Worm (Caenorhabditis elegans) whole organism, L4 larva: ENCODE data around the gene kvs-2.

Experiments used
- F44E2.7 ChIP-seq: fragments of 200-800 bp; sonication (Bioruptor generic); IDR thresholded peaks from 2 replicates; pipeline ENCODE4 v2.1.2; 2022; ENCODE audit warnings: missing genetic modification characterization, missing compliant biosample characterization
- T20F7.1 ChIP-seq: fragments of 200-800 bp; sonication (Bioruptor generic); optimal IDR thresholded peaks from 2 replicates; lab custom pipeline; 2018; ENCODE audit warnings: mild to moderate bottlenecking, missing genetic modification characterization, missing compliant biosample characterization
- Y75B8A.6 ChIP-seq: fragments of 200-800 bp; sonication (Bioruptor generic); IDR thresholded peaks from 2 replicates; pipeline ENCODE4 v1.3.6; 2022; ENCODE audit warnings: missing genetic modification reagents, missing genetic modification characterization, missing compliant biosample characterization
- arid-1 ChIP-seq: fragments of 200-800 bp; sonication (Bioruptor generic); conservative IDR thresholded peaks from 2 replicates; pipeline ENCODE4 v1.3.6; 2022; ENCODE audit warnings: missing genetic modification reagents, missing genetic modification characterization, missing compliant biosample characterization
- ceh-20 ChIP-seq: fragments of 200-800 bp; sonication (Bioruptor generic); IDR thresholded peaks from 2 replicates; pipeline ENCODE4 v1.3.6; 2022; ENCODE audit warnings: missing genetic modification reagents, missing genetic modification characterization, missing compliant biosample characterization
- ceh-32 ChIP-seq: sonication (generic microtip); optimal IDR thresholded peaks from 2 replicates; lab custom pipeline; 2016; ENCODE audit warnings: mild to moderate bottlenecking, missing genetic modification characterization, missing compliant biosample characterization; ENCODE audit not compliant: poor library complexity
- ces-1 ChIP-seq: fragments of 150-350 bp; sonication (generic microtip); optimal IDR thresholded peaks from 4 replicates; lab custom pipeline; 2014; ENCODE audit warnings: missing biosample characterization, missing genetic modification reagents, missing genetic modification characterization
- cey-2 ChIP-seq: sonication (generic microtip); optimal IDR thresholded peaks from 3 replicates; lab custom pipeline; 2017; ENCODE audit warnings: missing genetic modification characterization, mild to moderate bottlenecking, missing compliant biosample characterization, antibody characterized with exemption, borderline replicate concordance; ENCODE audit not compliant: insufficient read depth
- daf-16 ChIP-seq, 3 experiments: sonication (generic microtip); optimal IDR thresholded peaks; 2 replicates each; lab custom pipeline; 2016 to 2017; ENCODE audit warnings: missing genetic modification characterization in 3 of 3, missing genetic modification reagents in 3 of 3, mild to moderate bottlenecking in 2 of 3, missing compliant biosample characterization in 2 of 3, missing biosample characterization in 1 of 3, moderate library complexity in 1 of 3
- daf-19 ChIP-seq: fragments of 200-800 bp; sonication (Bioruptor generic); conservative IDR thresholded peaks from 2 replicates; pipeline ENCODE4 v1.3.6; 2022; ENCODE audit warnings: missing genetic modification characterization, missing compliant biosample characterization
- dmd-6 ChIP-seq: fragments of 200-800 bp; sonication (Bioruptor generic); IDR thresholded peaks from 2 replicates; pipeline ENCODE4 v1.3.6; 2022; ENCODE audit warnings: missing genetic modification reagents, missing genetic modification characterization, missing compliant biosample characterization
- dve-1 ChIP-seq: sonication (generic microtip); optimal IDR thresholded peaks from 2 replicates; lab custom pipeline; 2017; ENCODE audit warnings: antibody characterized with exemption, mild to moderate bottlenecking, missing genetic modification characterization, missing compliant biosample characterization; ENCODE audit not compliant: insufficient read depth
- fkh-10 ChIP-seq: fragments of 150-350 bp; optimal IDR thresholded peaks from 2 replicates; lab custom pipeline; 2014; ENCODE audit warnings: missing biosample characterization, missing genetic modification reagents, missing genetic modification characterization
- hif-1 ChIP-seq, 2 experiments: sonication (generic microtip); optimal IDR thresholded peaks; 2 replicates each; lab custom pipeline; 2016 to 2017; ENCODE audit warnings: missing compliant biosample characterization in 2 of 2, missing genetic modification characterization in 2 of 2, missing genetic modification reagents in 2 of 2, missing genotype in 2 of 2, mild to moderate bottlenecking in 1 of 2
- hlh-11 ChIP-seq: fragments of 200-800 bp; sonication (Bioruptor generic); optimal IDR thresholded peaks from 2 replicates; lab custom pipeline; 2018; ENCODE audit warnings: mild to moderate bottlenecking, missing genetic modification characterization, missing compliant biosample characterization
- hlh-30 ChIP-seq: sonication (generic microtip); optimal IDR thresholded peaks from 2 replicates; lab custom pipeline; 2017; ENCODE audit warnings: antibody characterized with exemption, mild to moderate bottlenecking, missing genetic modification characterization, missing compliant biosample characterization; ENCODE audit not compliant: insufficient read depth
- hmg-1.1 ChIP-seq: fragments of 200-800 bp; sonication (Bioruptor generic); IDR thresholded peaks from 2 replicates; pipeline ENCODE4 v1.3.6; 2022; ENCODE audit warnings: missing genetic modification reagents, missing genetic modification characterization, missing compliant biosample characterization
- lin-1 ChIP-seq: fragments of 200-800 bp; sonication (Bioruptor generic); IDR thresholded peaks from 2 replicates; pipeline ENCODE4 v1.3.6; 2022; ENCODE audit warnings: missing genetic modification reagents, missing genetic modification characterization, missing compliant biosample characterization
- lsy-2 ChIP-seq, 2 experiments: fragments of 150-350 bp in 1 of 2; sonication (generic microtip) in 1 of 2; optimal IDR thresholded peaks; 2 replicates each; lab custom pipeline; 2014 to 2017; ENCODE audit warnings: missing biosample characterization in 2 of 2, missing genetic modification characterization in 2 of 2
- madf-9 ChIP-seq: fragments of 200-800 bp; sonication (Bioruptor generic); conservative IDR thresholded peaks from 2 replicates; pipeline ENCODE4 v1.3.6; 2022; ENCODE audit warnings: missing genetic modification reagents, missing genetic modification characterization, missing compliant biosample characterization
- mdl-1 ChIP-seq, 2 experiments: fragments of 150-350 bp in 1 of 2; sonication (generic microtip) in 1 of 2; optimal IDR thresholded peaks; 2 replicates each; lab custom pipeline; 2014 to 2017; ENCODE audit warnings: missing biosample characterization in 2 of 2, missing genetic modification characterization in 2 of 2
- mdt-29 ChIP-seq: fragments of 200-800 bp; sonication (Bioruptor generic); IDR thresholded peaks from 2 replicates; pipeline ENCODE4 v1.3.6; 2022; ENCODE audit warnings: missing genetic modification reagents, missing genetic modification characterization, missing compliant biosample characterization
- mep-1 ChIP-seq: fragments of 150-350 bp; sonication (generic microtip); optimal IDR thresholded peaks from 3 replicates; lab custom pipeline; 2014; ENCODE audit warnings: missing biosample characterization, missing genetic modification characterization
- nhr-102 ChIP-seq: sonication (generic microtip); optimal IDR thresholded peaks from 2 replicates; lab custom pipeline; 2016; ENCODE audit warnings: mild to moderate bottlenecking, missing genetic modification characterization, moderate library complexity, missing compliant biosample characterization
- nhr-28 ChIP-seq: fragments of 150-350 bp; optimal IDR thresholded peaks from 2 replicates; lab custom pipeline; 2014; ENCODE audit warnings: missing biosample characterization, missing genetic modification characterization
- nhr-48 ChIP-seq: sonication (generic microtip); optimal IDR thresholded peaks from 2 replicates; lab custom pipeline; 2016; ENCODE audit warnings: mild to moderate bottlenecking, missing genetic modification characterization, missing compliant biosample characterization
- nhr-6 ChIP-seq: fragments of 150-350 bp; optimal IDR thresholded peaks from 2 replicates; lab custom pipeline; 2014; ENCODE audit warnings: missing biosample characterization, missing genetic modification characterization
- nhr-77 ChIP-seq: fragments of 150-350 bp; optimal IDR thresholded peaks from 2 replicates; lab custom pipeline; 2014; ENCODE audit warnings: missing biosample characterization, missing genetic modification characterization
- pha-4 ChIP-seq, 2 experiments: fragments of 150-350 bp in 1 of 2; fragments of 200-800 bp in 1 of 2; sonication (Bioruptor generic) in 1 of 2; IDR thresholded peaks in 1 of 2; optimal IDR thresholded peaks in 1 of 2; 2 replicates each; pipeline versions ENCODE4 v1.3.6 to Lab custom; 2014 to 2022; ENCODE audit warnings: missing genetic modification characterization in 2 of 2, missing genetic modification reagents in 2 of 2, missing biosample characterization in 1 of 2, missing compliant biosample characterization in 1 of 2
- php-3 ChIP-seq: fragments of 200-800 bp; sonication (Bioruptor generic); IDR thresholded peaks from 2 replicates; pipeline ENCODE4 v1.3.6; 2022; ENCODE audit warnings: missing genetic modification reagents, missing genetic modification characterization, missing compliant biosample characterization
- pqm-1 ChIP-seq: sonication (generic microtip); optimal IDR thresholded peaks from 2 replicates; lab custom pipeline; 2017; ENCODE audit warnings: missing biosample characterization, missing genetic modification characterization
- set-16 ChIP-seq: fragments of 200-800 bp; sonication (Bioruptor generic); IDR thresholded peaks from 2 replicates; pipeline ENCODE4 v1.3.6; 2022; ENCODE audit warnings: missing genetic modification reagents, missing genetic modification characterization, missing compliant biosample characterization
- skn-1 ChIP-seq: fragments of 150-350 bp; optimal IDR thresholded peaks from 2 replicates; lab custom pipeline; 2014; ENCODE audit warnings: missing biosample characterization, missing genetic modification characterization
- tra-1 ChIP-seq: fragments of 200-800 bp; sonication (Bioruptor generic); IDR thresholded peaks from 2 replicates; pipeline ENCODE4 v1.3.6; 2022; ENCODE audit warnings: missing genetic modification reagents, missing genetic modification characterization, missing compliant biosample characterization
- unc-62 ChIP-seq, 3 experiments: fragments of 150-350 bp in 1 of 3; sonication (generic microtip); optimal IDR thresholded peaks in 2 of 3; peaks in 1 of 3; 1 replicate in 1 of 3; 2 replicates in 2 of 3; lab custom pipeline; 2014 to 2017; ENCODE audit warnings: missing biosample characterization in 3 of 3, missing genetic modification characterization in 3 of 3, missing genetic modification reagents in 3 of 3, missing genotype in 1 of 3
- zfp-2 ChIP-seq: sonication (generic microtip); optimal IDR thresholded peaks from 2 replicates; lab custom pipeline; 2016; ENCODE audit warnings: mild to moderate bottlenecking, missing genetic modification characterization, missing compliant biosample characterization

Gene kvs-2

DNA sequence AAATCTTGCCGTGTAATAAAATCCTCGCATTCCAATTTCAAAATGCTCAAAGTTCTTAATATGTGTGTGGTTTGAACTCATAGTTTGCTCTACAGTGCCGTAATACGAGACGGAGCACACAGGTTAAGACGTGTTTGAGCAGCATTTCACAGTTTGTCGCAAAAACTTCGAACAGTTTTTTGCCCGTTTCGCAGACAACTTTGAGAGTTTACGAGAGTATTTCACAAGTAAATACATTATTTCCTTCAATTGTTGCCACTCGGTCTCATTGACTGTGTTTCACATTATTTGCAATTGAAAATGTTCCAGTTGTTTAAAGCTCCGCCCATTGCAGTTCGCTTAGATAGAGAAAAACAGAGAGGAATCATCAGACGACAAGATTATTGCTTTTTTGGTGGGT is 51.8 kb downstream of the kvs-2 start, which contains the start of gene F29F11.20:
Gene F29F11.20, plus strand, starts transcription at position 301 of the 400 bp plus-strand sequence.
- TF ChIP-seq F44E2.7 (GFP tag; lab: Robert Waterston, UW) (no peak), ceh-32 (no peak), ces-1 (GFP tag; lab: Kevin White, UChicago) (no peak), nhr-6 (no peak), Y75B8A.6 (no peak), fkh-10 (GFP tag; lab: Kevin White, UChicago) (no peak), daf-19 (GFP tag; lab: Robert Waterston, UW) (no peak), madf-9 (GFP tag; lab: Robert Waterston, UW) (no peak)

DNA sequence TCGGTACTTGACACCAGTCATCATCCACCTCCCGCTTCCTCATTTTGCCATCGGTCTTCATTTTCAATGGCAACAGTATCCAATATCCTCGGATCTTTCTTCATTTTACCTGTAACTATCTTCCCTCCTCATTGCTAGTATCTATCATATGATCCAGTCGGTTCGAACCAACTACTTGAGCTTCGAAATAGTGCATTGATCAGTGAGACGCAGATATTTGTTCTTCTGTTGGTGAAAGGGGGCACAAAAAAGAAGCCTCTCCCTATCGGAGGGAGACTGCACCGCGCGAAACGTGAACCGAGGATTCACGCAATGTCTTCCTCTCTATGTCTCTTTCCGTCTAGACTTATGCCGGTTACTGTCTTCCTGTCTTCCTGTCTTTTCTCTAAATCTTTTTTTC is 55.5 kb downstream of the kvs-2 start:
- peak in 1 of 2 experiments; percentile 7 for TF ChIP-seq unc-62 (GFP tag; optimal IDR thresholded peaks at IDR 0.05 in 1 of 2; lab: Kevin White, UChicago)
- TF ChIP-seq unc-62 (tag; optimal IDR thresholded peaks at IDR 0.05; lab: Kevin White, UChicago), result no peak
- no peak for TF ChIP-seq nhr-48

DNA sequence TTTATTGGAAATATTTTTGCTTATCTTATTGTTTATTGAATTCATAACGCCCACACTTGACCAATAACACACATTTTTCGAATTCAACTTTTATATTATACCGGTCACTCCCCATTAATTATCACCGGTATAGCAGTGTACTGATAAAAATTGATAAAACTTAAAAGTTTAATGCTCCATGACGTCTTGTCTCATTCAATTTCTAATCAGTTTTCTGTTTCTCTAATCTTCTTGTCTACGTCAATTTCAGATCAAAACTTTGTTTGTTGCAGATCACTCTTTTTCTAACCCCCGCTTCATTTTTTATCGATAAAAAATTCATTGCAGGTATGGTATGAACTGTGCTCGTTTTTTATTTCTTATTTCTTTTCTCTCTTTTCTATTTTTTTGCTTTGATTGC is 57.9 kb downstream of the kvs-2 start:
- TF ChIP-seq set-16 (no peak), hif-1 (tag; optimal IDR thresholded peaks at IDR 0.05; lab: Kevin White, UChicago) (peak in 1 of 2 experiments; percentile 0), hmg-1.1 (GFP tag; lab: Robert Waterston, UW) (no peak), cey-2 (tag; lab: Kevin White, UChicago) (no peak), ceh-20 (0 out of 2 replicates have a peak, but pooled peaks have one; percentile 29), skn-1 (tag; lab: Kevin White, UChicago) (no peak), arid-1 (GFP tag; lab: Robert Waterston, UW) (no peak), lin-1 (GFP tag; lab: Robert Waterston, UW) (peak; percentile 92), php-3 (GFP tag; lab: Robert Waterston, UW) (peak; percentile 93), pqm-1 (tag; lab: Kevin White, UChicago) (peak; percentile 98), mep-1 (tag; lab: Kevin White, UChicago) (peak; percentile 4), nhr-48 (peak; percentile 74), F44E2.7 (GFP tag; lab: Robert Waterston, UW) (no peak), nhr-77 (peak; percentile 82), mdt-29 (no peak), T20F7.1 (GFP tag; lab: Kevin White, UChicago) (peak; percentile 4), nhr-28 (peak; percentile 87), daf-16 (GFP tag; optimal IDR thresholded peaks at IDR 0.05; lab: Kevin White, UChicago) (peak in 1 of 2 experiments; percentile 35), daf-16 (tag; optimal IDR thresholded peaks at IDR 0.05; lab: Kevin White, UChicago) (peak; percentile 96), tra-1 (GFP tag; lab: Robert Waterston, UW) (peak; percentile 80), dmd-6 (GFP tag; lab: Robert Waterston, UW) (peak; percentile 99), mdl-1 (tag; optimal IDR thresholded peaks at IDR 0.05; lab: Kevin White, UChicago) (peak in 1 of 2 experiments; percentile 72), nhr-102 (peak; percentile 76), dve-1 (tag; lab: Kevin White, UChicago) (peak; percentile 93), lsy-2 (tag; optimal IDR thresholded peaks at IDR 0.05; lab: Kevin White, UChicago) (peak in 1 of 2 experiments; percentile 21), hlh-30 (peak; percentile 10), hlh-11 (peak; percentile 92), zfp-2 (tag; lab: Kevin White, UChicago) (no peak), pha-4 (GFP tag; IDR thresholded peaks at IDR 0.05; lab: Robert Waterston, UW) (0 out of 2 replicates have a peak, but pooled peaks have one; percentile 34), pha-4 (tag; optimal IDR thresholded peaks at IDR 0.05; lab: Kevin White, UChicago) (no peak)
